Worm (Caenorhabditis elegans) whole organism, midembryonic: ENCODE data around the gene F48G7.10.
A peak's percentile ranks its signal among the peaks of the same experiment; 100 is the strongest.

Experiments used
- T22C8.4 ChIP-seq: fragments of 200-800 bp; sonication (Bioruptor generic); IDR thresholded peaks from 2 replicates; pipeline ENCODE4 v1.3.6; 2022; ENCODE audit warnings: missing genetic modification characterization, missing compliant biosample characterization
- cog-1 ChIP-seq: sonication (generic microtip); optimal IDR thresholded peaks from 2 replicates; lab custom pipeline; 2016; ENCODE audit warnings: missing genetic modification characterization, missing compliant biosample characterization
- flt-1 ChIP-seq: fragments of 200-800 bp; sonication (Bioruptor generic); IDR thresholded peaks from 2 replicates; pipeline ENCODE4 v1.3.6; 2022; ENCODE audit warnings: missing genetic modification characterization, missing compliant biosample characterization
- klf-2 ChIP-seq: fragments of 200-800 bp; sonication (Bioruptor generic); conservative IDR thresholded peaks from 2 replicates; pipeline ENCODE4 v1.3.6; 2022; ENCODE audit warnings: missing genetic modification reagents, missing genetic modification characterization, missing compliant biosample characterization
- med-1 ChIP-seq: sonication (generic microtip); optimal IDR thresholded peaks from 2 replicates; lab custom pipeline; 2017; ENCODE audit warnings: missing genetic modification characterization, mild to moderate bottlenecking, missing compliant biosample characterization, antibody characterized with exemption, missing genetic modification reagents; ENCODE audit not compliant: insufficient read depth
- ref-1 ChIP-seq: fragments of 200-800 bp; sonication (Bioruptor generic); conservative IDR thresholded peaks from 2 replicates; pipeline ENCODE4 v1.3.6; 2022; ENCODE audit warnings: missing genetic modification reagents, missing genetic modification characterization, missing compliant biosample characterization
- tab-1 ChIP-seq: fragments of 200-800 bp; sonication (Bioruptor generic); IDR thresholded peaks from 2 replicates; pipeline ENCODE4 v1.3.6; 2022; ENCODE audit warnings: missing genetic modification characterization, missing compliant biosample characterization
- ztf-23 ChIP-seq: fragments of 200-800 bp; sonication (Bioruptor generic); IDR thresholded peaks from 2 replicates; pipeline ENCODE4 v1.3.6; 2022; ENCODE audit warnings: missing genetic modification reagents, missing genetic modification characterization, missing compliant biosample characterization
- ztf-29 ChIP-seq: fragments of 200-800 bp; sonication (Bioruptor generic); IDR thresholded peaks from 2 replicates; pipeline ENCODE4 v1.3.6; 2022; ENCODE audit warnings: missing genetic modification reagents, missing genetic modification characterization, missing compliant biosample characterization

F48G7.10 gene

ce11 chrV:660210-660609, 25.5 kb upstream of the F48G7.10 start, which contains the start of gene F31F4.17:
TSS of gene F31F4.17 (minus strand) at chrV:660310.
- no peak for TF ChIP-seq T22C8.4 (GFP tag; lab: Robert Waterston, UW)
- TF ChIP-seq ztf-23 (GFP tag; lab: Robert Waterston, UW) = no peak
- no peak for TF ChIP-seq tab-1 (GFP tag; lab: Robert Waterston, UW)
- no peak for TF ChIP-seq flt-1 (GFP tag; lab: Robert Waterston, UW)
- no peak for TF ChIP-seq med-1 (GFP tag; lab: Kevin White, UChicago)
- TF ChIP-seq cog-1 (tag; lab: Kevin White, UChicago) = no peak
- no peak for TF ChIP-seq ref-1 (GFP tag; lab: Robert Waterston, UW)
- no peak for TF ChIP-seq ztf-29 (GFP tag; lab: Robert Waterston, UW)
- no peak for TF ChIP-seq klf-2 (GFP tag; lab: Robert Waterston, UW)

ce11 chrV:658140-658539, 23.4 kb upstream of the F48G7.10 start:
- TF ChIP-seq klf-2 (GFP tag; lab: Robert Waterston, UW) = peak; percentile 59; the same call in 1 of the 2 replicates
- TF ChIP-seq flt-1 (GFP tag; lab: Robert Waterston, UW) = peak; percentile 68; the same call in 1 of the 2 replicates

ce11 chrV:657678-658077, 22.9 kb upstream of the F48G7.10 start, which contains the start of gene srh-246:
TSS of gene srh-246 (minus strand) at chrV:657778.
- TF ChIP-seq cog-1 (tag; lab: Kevin White, UChicago) (no peak), tab-1 (GFP tag; lab: Robert Waterston, UW) (no peak), ztf-23 (GFP tag; lab: Robert Waterston, UW) (no peak), med-1 (GFP tag; lab: Kevin White, UChicago) (no peak), ref-1 (GFP tag; lab: Robert Waterston, UW) (no peak), klf-2 (GFP tag; lab: Robert Waterston, UW) (no peak), ztf-29 (GFP tag; lab: Robert Waterston, UW) (no peak), flt-1 (GFP tag; lab: Robert Waterston, UW) (no peak), T22C8.4 (GFP tag; lab: Robert Waterston, UW) (no peak)

- TF ChIP-seq med-1 (GFP tag; lab: Kevin White, UChicago) (no peak), cog-1 (tag; lab: Kevin White, UChicago) (no peak), ztf-23 (GFP tag; lab: Robert Waterston, UW) (no peak), klf-2 (GFP tag; lab: Robert Waterston, UW) (no peak), tab-1 (GFP tag; lab: Robert Waterston, UW) (no peak), T22C8.4 (GFP tag; lab: Robert Waterston, UW) (no peak), flt-1 (GFP tag; lab: Robert Waterston, UW) (no peak)
Measured at ce11 chrV:655823-656222, 21.1 kb upstream of the F48G7.10 start, which contains the start of gene srh-245. TSS of gene srh-245 (minus strand) at chrV:655923.

ce11 chrV:654402-654801, 19.6 kb upstream of the F48G7.10 start, which contains the start of gene srj-6:
TSS of gene srj-6 (minus strand) at chrV:654502.
- no peak for TF ChIP-seq cog-1 (tag; lab: Kevin White, UChicago)

ce11 chrV:652940-653339, 18.2 kb upstream of the F48G7.10 start, which contains the start of gene srj-5:
TSS of gene srj-5 (minus strand) at chrV:653040.
- TF ChIP-seq ztf-23 (GFP tag; lab: Robert Waterston, UW) (no peak), T22C8.4 (GFP tag; lab: Robert Waterston, UW) (no peak), cog-1 (tag; lab: Kevin White, UChicago) (no peak), flt-1 (GFP tag; lab: Robert Waterston, UW) (no peak), ref-1 (GFP tag; lab: Robert Waterston, UW) (no peak), ztf-29 (GFP tag; lab: Robert Waterston, UW) (no peak), med-1 (GFP tag; lab: Kevin White, UChicago) (no peak), klf-2 (GFP tag; lab: Robert Waterston, UW) (no peak), tab-1 (GFP tag; lab: Robert Waterston, UW) (no peak)

- TF ChIP-seq flt-1 (GFP tag; lab: Robert Waterston, UW) = no peak
- TF ChIP-seq ref-1 (GFP tag; lab: Robert Waterston, UW) = no peak
- no peak for TF ChIP-seq tab-1 (GFP tag; lab: Robert Waterston, UW)
- TF ChIP-seq ztf-29 (GFP tag; lab: Robert Waterston, UW) = no peak
- no peak for TF ChIP-seq ztf-23 (GFP tag; lab: Robert Waterston, UW)
- TF ChIP-seq med-1 (GFP tag; lab: Kevin White, UChicago) = no peak
- TF ChIP-seq cog-1 (tag; lab: Kevin White, UChicago) = no peak
- no peak for TF ChIP-seq klf-2 (GFP tag; lab: Robert Waterston, UW)
- TF ChIP-seq T22C8.4 (GFP tag; lab: Robert Waterston, UW) = no peak
Measured at ce11 chrV:646888-647287, 12.1 kb upstream of the F48G7.10 start, which contains the start of gene ugt-42. TSS of gene ugt-42 (plus strand) at chrV:647188.

- TF ChIP-seq ref-1 (GFP tag; lab: Robert Waterston, UW) (no peak), flt-1 (GFP tag; lab: Robert Waterston, UW) (no peak), klf-2 (GFP tag; lab: Robert Waterston, UW) (no peak), med-1 (GFP tag; lab: Kevin White, UChicago) (no peak), ztf-29 (GFP tag; lab: Robert Waterston, UW) (no peak), T22C8.4 (GFP tag; lab: Robert Waterston, UW) (no peak), cog-1 (tag; lab: Kevin White, UChicago) (no peak), tab-1 (GFP tag; lab: Robert Waterston, UW) (no peak), ztf-23 (GFP tag; lab: Robert Waterston, UW) (no peak)
Measured at ce11 chrV:646129-646528, 11.4 kb upstream of the F48G7.10 start, which contains the start of gene F48G7.12. TSS of gene F48G7.12 (minus strand) at chrV:646229.

- TF ChIP-seq ztf-23 (GFP tag; lab: Robert Waterston, UW) = no peak
- no peak for TF ChIP-seq cog-1 (tag; lab: Kevin White, UChicago)
- TF ChIP-seq flt-1 (GFP tag; lab: Robert Waterston, UW) = no peak
- no peak for TF ChIP-seq med-1 (GFP tag; lab: Kevin White, UChicago)
- no peak for TF ChIP-seq tab-1 (GFP tag; lab: Robert Waterston, UW)
- TF ChIP-seq klf-2 (GFP tag; lab: Robert Waterston, UW) = no peak
- no peak for TF ChIP-seq ref-1 (GFP tag; lab: Robert Waterston, UW)
- no peak for TF ChIP-seq T22C8.4 (GFP tag; lab: Robert Waterston, UW)
- no peak for TF ChIP-seq ztf-29 (GFP tag; lab: Robert Waterston, UW)
Measured at ce11 chrV:642750-643149, 8.0 kb upstream of the F48G7.10 start, which contains the start of gene nhr-190. TSS of gene nhr-190 (minus strand) at chrV:642924.
